Worm (Caenorhabditis elegans): ENCODE data around the gene gkow-1.
A peak's percentile ranks its signal among the peaks of the same experiment; 100 is the strongest.

Gene gkow-1

ce11 chrIV:10345990-10346389 is 12.0 kb upstream of the gkow-1 start:
- TF ChIP-seq bed-2 (GFP tag; IDR thresholded peaks at IDR 0.05) (no peak), K12H6.12 (tag; optimal IDR thresholded peaks at IDR 0.05) (peak; percentile 43), lin-40 (tag; optimal IDR thresholded peaks at IDR 0.05) (peak; percentile 5), hmg-1.2 (GFP tag; IDR thresholded peaks at IDR 0.05) (peak; percentile 56; the same call in 1 of the 2 replicates)

ce11 chrIV:10346948-10347347 is 11.0 kb upstream of the gkow-1 start:
- TF ChIP-seq F52B5.7 (tag; optimal IDR thresholded peaks at IDR 0.05), result no peak
- TF ChIP-seq mes-4 (tag; optimal IDR thresholded peaks at IDR 0.05), result no peak
- no peak for TF ChIP-seq aptf-3 (GFP tag; IDR thresholded peaks at IDR 0.05)
- TF ChIP-seq rpc-1 (optimal IDR thresholded peaks at IDR 0.05), result no peak
- no peak for TF ChIP-seq rpc-1 (tag; optimal IDR thresholded peaks at IDR 0.05)
- no peak for TF ChIP-seq tlf-1 (GFP tag; optimal IDR thresholded peaks at IDR 0.05)
- no peak for TF ChIP-seq let-607 (tag; optimal IDR thresholded peaks at IDR 0.05)
- no peak for TF ChIP-seq athp-1 (tag; optimal IDR thresholded peaks at IDR 0.05)
- TF ChIP-seq unc-130 (GFP tag; optimal IDR thresholded peaks at IDR 0.05), result no peak
- no peak for TF ChIP-seq F37B4.10 (GFP tag; IDR thresholded peaks at IDR 0.05)
- TF ChIP-seq madf-3 (GFP tag; IDR thresholded peaks at IDR 0.05), result no peak

ce11 chrIV:10347528-10347927 is 10.4 kb upstream of the gkow-1 start:
- TF ChIP-seq hsf-1 (GFP tag; IDR thresholded peaks at IDR 0.05) (no peak), dpl-1 (GFP tag; optimal IDR thresholded peaks at IDR 0.05) (no peak), bed-2 (GFP tag; IDR thresholded peaks at IDR 0.05) (no peak), aptf-3 (GFP tag; IDR thresholded peaks at IDR 0.05) (no peak), him-1 (tag; optimal IDR thresholded peaks at IDR 0.05) (no peak), tbx-9 (tag; optimal IDR thresholded peaks at IDR 0.05; ENCODE audit: borderline replicate concordance) (no peak), ekl-4 (GFP tag; IDR thresholded peaks at IDR 0.05) (no peak), chd-7 (tag; optimal IDR thresholded peaks at IDR 0.05) (no peak), F33H1.4 (GFP tag; IDR thresholded peaks at IDR 0.05) (no peak), ceh-100 (GFP tag; IDR thresholded peaks at IDR 0.05) (no peak), hlh-12 (tag; optimal IDR thresholded peaks at IDR 0.05) (no peak), ama-1 (optimal IDR thresholded peaks at IDR 0.05) (no peak), ama-1 (GFP tag; optimal IDR thresholded peaks at IDR 0.05) (no peak), nfya-1 (tag; optimal IDR thresholded peaks at IDR 0.05; ENCODE audit: borderline replicate concordance, insufficient read depth) (no peak), snpc-4 (GFP tag; optimal IDR thresholded peaks at IDR 0.05) (no peak), snpc-4 (tag; optimal IDR thresholded peaks at IDR 0.05) (no peak), Y95B8A.8 (GFP tag; IDR thresholded peaks at IDR 0.05) (no peak)

ce11 chrIV:10349871-10350640 is 7.9 kb upstream of the gkow-1 start, which contains the start of the genes unc-43 and Y43C5B.3:
Gene unc-43 (minus strand): TSS chrIV:10350217.
Gene Y43C5B.3 (plus strand): TSS chrIV:10350590.
- TF ChIP-seq akir-1 (GFP tag; optimal IDR thresholded peaks at IDR 0.05) (no peak), nhr-80 (tag; optimal IDR thresholded peaks at IDR 0.05) (peak; percentile 68), Y79H2A.3 (GFP tag; conservative IDR thresholded peaks at IDR 0.05) (no peak), lin-40 (tag; optimal IDR thresholded peaks at IDR 0.05) (no peak), F10E7.11 (tag; optimal IDR thresholded peaks at IDR 0.05) (no peak)
